Worm (Caenorhabditis elegans): ENCODE measurements around the gene ora-1.

- no peak for TF ChIP-seq madf-8 (GFP tag; conservative IDR thresholded peaks at IDR 0.05)
- TF ChIP-seq B0261.1 (tag; optimal IDR thresholded peaks at IDR 0.05), result no peak
- no peak for TF ChIP-seq F57A8.1 (GFP tag; optimal IDR thresholded peaks at IDR 0.05)
- TF ChIP-seq madf-10 (tag; optimal IDR thresholded peaks at IDR 0.05), result no peak
- TF ChIP-seq T07F8.4 (tag; optimal IDR thresholded peaks at IDR 0.05), result no peak
- no peak for TF ChIP-seq B0336.3 (GFP tag; IDR thresholded peaks at IDR 0.05)
- no peak for TF ChIP-seq F49E8.2 (tag; optimal IDR thresholded peaks at IDR 0.05; ENCODE audit: insufficient read depth)
- no peak for TF ChIP-seq gei-17 (GFP tag; optimal IDR thresholded peaks at IDR 0.05)
- no peak for TF ChIP-seq madf-6 (GFP tag; IDR thresholded peaks at IDR 0.05)
- TF ChIP-seq lsy-27 (tag; optimal IDR thresholded peaks at IDR 0.05; ENCODE audit: borderline replicate concordance, insufficient read depth), result no peak
- no peak for TF ChIP-seq ceh-58 (GFP tag; IDR thresholded peaks at IDR 0.05)
These were observed 45.8 kb upstream of the ora-1 start for ce11 chrIV:7931873-7932272.
